Fruit fly (Drosophila melanogaster): ENCODE data around the gene CG43954.

CG43954 gene

DNA sequence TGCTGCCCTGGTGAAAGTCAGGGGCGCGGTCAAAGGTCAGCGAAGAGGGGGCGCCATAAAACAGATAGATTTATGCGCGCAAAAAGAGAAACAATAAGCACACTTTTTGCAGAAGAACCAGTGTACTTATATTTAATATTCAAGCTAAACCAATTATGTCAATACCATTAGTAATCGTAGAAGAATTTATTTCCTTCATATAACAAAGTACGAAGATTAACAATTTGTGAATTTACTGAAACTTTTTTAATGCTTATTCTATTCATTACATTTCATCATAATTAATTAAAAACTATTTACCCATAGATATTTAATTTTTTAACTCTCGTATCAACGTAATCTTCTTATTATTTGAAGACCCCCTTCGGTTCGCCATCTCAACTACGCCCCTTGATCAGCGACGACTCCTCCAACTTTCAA is 69.4 kb downstream of the CG43954 start (continued):
- TF ChIP-seq CG10669 (GFP tag; optimal IDR thresholded peaks at IDR 0.05): peak; percentile 78
- TF ChIP-seq CG8319 (GFP tag; optimal IDR thresholded peaks at IDR 0.05): peak; percentile 79
- peak; percentile 70 for TF ChIP-seq Ets96B (tag; optimal IDR thresholded peaks at IDR 0.05)
- TF ChIP-seq CG32006 (GFP tag; optimal IDR thresholded peaks at IDR 0.05): peak; percentile 92
- no peak for TF ChIP-seq Blimp-1 (GFP tag; optimal IDR thresholded peaks at IDR 0.05)
- TF ChIP-seq CG6163 (GFP tag; IDR thresholded peaks at IDR 0.05): no peak
- peak; percentile 50 for TF ChIP-seq Sox102F (GFP tag; optimal IDR thresholded peaks at IDR 0.05)
- no peak for TF ChIP-seq Eip93F (GFP tag; optimal IDR thresholded peaks at IDR 0.05)
- no peak for TF ChIP-seq fd85E (GFP tag; optimal IDR thresholded peaks at IDR 0.05)
- TF ChIP-seq vri (GFP tag; optimal IDR thresholded peaks at IDR 0.05): no peak
- peak; percentile 85 for TF ChIP-seq Hr4 (GFP tag; optimal IDR thresholded peaks at IDR 0.05)
- peak; percentile 59 for TF ChIP-seq topi (GFP tag; optimal IDR thresholded peaks at IDR 0.05)
- no peak; the same call in 1 of the 2 replicates for TF ChIP-seq CG11294 (GFP tag; IDR thresholded peaks at IDR 0.05)
- TF ChIP-seq CG3032 (tag; optimal IDR thresholded peaks at IDR 0.05): peak; percentile 81
- TF ChIP-seq salr (GFP tag; optimal IDR thresholded peaks at IDR 0.05): peak; percentile 26 to 91

DNA sequence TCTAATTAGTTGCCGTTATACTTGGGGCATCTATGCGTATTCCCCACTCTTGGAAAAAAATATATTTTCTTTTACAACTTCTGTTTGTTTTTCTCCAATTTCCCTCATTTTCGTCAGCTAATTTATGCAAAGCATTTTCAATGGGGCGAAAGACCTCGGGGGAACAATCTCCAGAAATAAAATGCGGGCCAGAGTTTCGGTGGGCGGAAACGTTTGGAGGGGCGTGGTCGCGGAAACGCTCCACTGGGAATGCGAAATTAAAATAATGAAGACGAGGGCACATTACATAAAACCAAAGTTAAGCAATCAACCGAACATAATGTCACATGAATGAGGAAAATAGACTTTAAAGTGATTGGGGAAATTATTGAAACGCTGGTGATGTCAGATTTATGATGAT is 70.4 kb downstream of the CG43954 start:
- no peak for TF ChIP-seq fd59A (GFP tag; optimal IDR thresholded peaks at IDR 0.05)
- no peak for TF ChIP-seq Sox15 (GFP tag; optimal IDR thresholded peaks at IDR 0.05)
- no peak for TF ChIP-seq CG34406 (GFP tag; optimal IDR thresholded peaks at IDR 0.05)
- TF ChIP-seq topi (GFP tag; optimal IDR thresholded peaks at IDR 0.05): no peak
- no peak for TF ChIP-seq Sox14 (GFP tag; optimal IDR thresholded peaks at IDR 0.05)
- no peak for TF ChIP-seq CG3919 (GFP tag; optimal IDR thresholded peaks at IDR 0.05)
- TF ChIP-seq CG32006 (GFP tag; optimal IDR thresholded peaks at IDR 0.05): no peak
- TF ChIP-seq CG9139 (GFP tag; optimal IDR thresholded peaks at IDR 0.05): no peak
- no peak for TF ChIP-seq Gug (GFP tag; IDR thresholded peaks at IDR 0.05)
- TF ChIP-seq CG7368 (GFP tag; optimal IDR thresholded peaks at IDR 0.05): no peak
- TF ChIP-seq Met (GFP tag; optimal IDR thresholded peaks at IDR 0.05): no peak
- no peak for TF ChIP-seq Blimp-1 (GFP tag; optimal IDR thresholded peaks at IDR 0.05)
- TF ChIP-seq CG6163 (GFP tag; IDR thresholded peaks at IDR 0.05): no peak
- no peak for TF ChIP-seq CG31627 (GFP tag; optimal IDR thresholded peaks at IDR 0.05)
- no peak for TF ChIP-seq CG1621 (tag; optimal IDR thresholded peaks at IDR 0.05)

- no peak for TF ChIP-seq CG7368 (GFP tag; optimal IDR thresholded peaks at IDR 0.05)
- TF ChIP-seq CG9139 (GFP tag; optimal IDR thresholded peaks at IDR 0.05): no peak
- no peak for TF ChIP-seq vri (GFP tag; optimal IDR thresholded peaks at IDR 0.05)
- no peak for TF ChIP-seq Eip93F (GFP tag; optimal IDR thresholded peaks at IDR 0.05)
- TF ChIP-seq CG10669 (GFP tag; optimal IDR thresholded peaks at IDR 0.05): no peak
- TF ChIP-seq Eip78C (GFP tag): peak; percentile 49
- no peak for TF ChIP-seq CG16779 (tag; optimal IDR thresholded peaks at IDR 0.05)
- peak; percentile 88 for TF ChIP-seq fkh (GFP tag; optimal IDR thresholded peaks at IDR 0.05)
- TF ChIP-seq CG8632 (GFP tag; optimal IDR thresholded peaks at IDR 0.05): peak; percentile 1
- peak; percentile 61 for TF ChIP-seq svp (GFP tag)
- peak; percentile 29 for TF ChIP-seq CG6854 (GFP tag; optimal IDR thresholded peaks at IDR 0.05)
These were observed 70.9 kb downstream of the CG43954 start for dm6 chr3L:16640509-16641068.

- no peak for TF ChIP-seq CG11294 (GFP tag; IDR thresholded peaks at IDR 0.05)
- no peak; the same call in 2 of the 3 replicates for TF ChIP-seq CG8119 (GFP tag; IDR thresholded peaks at IDR 0.05)
- peak; percentile 19 for TF ChIP-seq CG8632 (GFP tag; optimal IDR thresholded peaks at IDR 0.05)
- TF ChIP-seq CG10669 (GFP tag; optimal IDR thresholded peaks at IDR 0.05): no peak
- peak; percentile 24; the same call in 1 of the 3 replicates for TF ChIP-seq eg (GFP tag; IDR thresholded peaks at IDR 0.05)
- TF ChIP-seq Hr4 (GFP tag; optimal IDR thresholded peaks at IDR 0.05): peak; percentile 31
- TF ChIP-seq lz (GFP tag; optimal IDR thresholded peaks at IDR 0.05): peak; percentile 23
- no peak for TF ChIP-seq Gug (GFP tag; IDR thresholded peaks at IDR 0.05)
- TF ChIP-seq Eip78C (GFP tag): peak; percentile 69
- peak; percentile 28 for TF ChIP-seq CG6276 (GFP tag; optimal IDR thresholded peaks at IDR 0.05)
- TF ChIP-seq fd59A (GFP tag; optimal IDR thresholded peaks at IDR 0.05): no peak
- TF ChIP-seq salr (GFP tag; optimal IDR thresholded peaks at IDR 0.05): no peak
- peak; percentile 31 for TF ChIP-seq achi (GFP tag; optimal IDR thresholded peaks at IDR 0.05)
- TF ChIP-seq CG3919 (GFP tag; optimal IDR thresholded peaks at IDR 0.05): peak; percentile 24
- no peak for TF ChIP-seq CG4318 (GFP tag; optimal IDR thresholded peaks at IDR 0.05)
- no peak for TF ChIP-seq fkh (GFP tag; optimal IDR thresholded peaks at IDR 0.05)
- TF ChIP-seq Sox14 (GFP tag; optimal IDR thresholded peaks at IDR 0.05): peak; percentile 80
- no peak for TF ChIP-seq CG8319 (GFP tag; optimal IDR thresholded peaks at IDR 0.05)
- TF ChIP-seq CG9139 (GFP tag; optimal IDR thresholded peaks at IDR 0.05): no peak
- TF ChIP-seq Lpt (GFP tag; optimal IDR thresholded peaks at IDR 0.05): no peak
- TF ChIP-seq CG6854 (GFP tag; optimal IDR thresholded peaks at IDR 0.05): peak; percentile 31
- TF ChIP-seq OdsH (GFP tag; optimal IDR thresholded peaks at IDR 0.05): peak; percentile 4
- no peak for TF ChIP-seq Eip93F (GFP tag; optimal IDR thresholded peaks at IDR 0.05)
- TF ChIP-seq Hr38 (GFP tag; optimal IDR thresholded peaks at IDR 0.05): no peak
- TF ChIP-seq cyc (GFP tag; optimal IDR thresholded peaks at IDR 0.05): peak; percentile 12
These were observed 72.7 kb downstream of the CG43954 start for dm6 chr3L:16638639-16639388.

All from whole organism, prepupa.